Fruit fly (Drosophila melanogaster): ENCODE data around the gene CG5828.

DNA sequence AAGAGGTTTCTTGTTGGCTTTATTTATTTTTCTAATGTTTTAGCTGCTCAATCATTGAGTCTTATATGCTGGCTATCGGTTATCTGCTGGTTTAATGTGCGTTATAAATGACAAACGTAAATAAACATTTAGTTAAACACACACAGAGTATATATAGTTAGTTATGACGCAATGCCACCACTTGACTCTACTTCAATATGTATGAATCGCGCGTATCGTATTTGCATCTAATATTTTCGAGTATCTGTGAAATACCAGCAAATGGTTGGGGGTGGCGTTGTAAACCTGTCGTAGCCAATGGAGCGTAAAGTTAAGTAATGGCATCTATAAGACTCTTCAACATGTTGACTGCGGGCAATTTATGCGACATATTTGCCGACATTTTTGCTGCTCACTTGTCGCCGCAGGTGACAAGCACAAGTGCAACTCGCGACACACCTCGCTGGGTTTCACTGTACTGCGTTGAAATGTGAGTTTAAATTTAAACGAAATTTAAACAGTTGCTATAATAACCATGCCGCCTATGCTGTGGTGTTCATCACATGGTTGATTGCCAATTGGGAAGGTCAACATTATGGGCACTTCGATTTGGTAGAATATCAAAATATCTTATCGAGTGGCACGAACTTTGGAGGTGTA, 19.8 kb downstream of the CG5828 start:
- TF ChIP-seq CG14711 (tag; optimal IDR thresholded peaks at IDR 0.05): no peak
- TF ChIP-seq CG5204 (GFP tag; optimal IDR thresholded peaks at IDR 0.05): no peak
- TF ChIP-seq tj (GFP tag; optimal IDR thresholded peaks at IDR 0.05): no peak
- no peak for TF ChIP-seq CG33017 (tag; optimal IDR thresholded peaks at IDR 0.05)
- no peak for TF ChIP-seq cic (GFP tag; optimal IDR thresholded peaks at IDR 0.05)
- TF ChIP-seq toe (GFP tag; optimal IDR thresholded peaks at IDR 0.05): no peak
- no peak for TF ChIP-seq CG7101 (tag; optimal IDR thresholded peaks at IDR 0.05)
- no peak for TF ChIP-seq Crg-1 (GFP tag; optimal IDR thresholded peaks at IDR 0.05)
- TF ChIP-seq kay (GFP tag; ENCODE audit: borderline replicate concordance): no peak
- TF ChIP-seq CG12768 (GFP tag; optimal IDR thresholded peaks at IDR 0.05): no peak
